Worm (Caenorhabditis elegans) whole organism, L2 larva: ENCODE results near the gene nlp-26.

ENCODE experiments used
- alr-1 ChIP-seq: fragments of 150-350 bp; optimal IDR thresholded peaks from 2 replicates; lab custom pipeline; 2014; ENCODE audit warnings: missing biosample characterization, missing genetic modification characterization
- elt-3 ChIP-seq: sonication (generic microtip); optimal IDR thresholded peaks from 2 replicates; lab custom pipeline; 2017; ENCODE audit warnings: missing biosample characterization, missing genetic modification characterization
- lin-13 ChIP-seq: fragments of 150-350 bp; optimal IDR thresholded peaks from 2 replicates; lab custom pipeline; 2014; ENCODE audit warnings: missing biosample characterization, missing genetic modification reagents, missing genetic modification characterization
- nhr-237 ChIP-seq: fragments of 150-350 bp; optimal IDR thresholded peaks from 2 replicates; lab custom pipeline; 2014; ENCODE audit warnings: missing biosample characterization, missing genetic modification characterization
- unc-62 ChIP-seq: fragments of 150-350 bp; optimal IDR thresholded peaks from 2 replicates; lab custom pipeline; 2014; ENCODE audit warnings: missing biosample characterization, missing genetic modification reagents, missing genetic modification characterization
- ztf-1 ChIP-seq: fragments of 200-800 bp; sonication (Bioruptor generic); conservative IDR thresholded peaks from 2 replicates; pipeline ENCODE4 v1.3.6; 2022; ENCODE audit warnings: missing genetic modification characterization, missing compliant biosample characterization

DNA sequence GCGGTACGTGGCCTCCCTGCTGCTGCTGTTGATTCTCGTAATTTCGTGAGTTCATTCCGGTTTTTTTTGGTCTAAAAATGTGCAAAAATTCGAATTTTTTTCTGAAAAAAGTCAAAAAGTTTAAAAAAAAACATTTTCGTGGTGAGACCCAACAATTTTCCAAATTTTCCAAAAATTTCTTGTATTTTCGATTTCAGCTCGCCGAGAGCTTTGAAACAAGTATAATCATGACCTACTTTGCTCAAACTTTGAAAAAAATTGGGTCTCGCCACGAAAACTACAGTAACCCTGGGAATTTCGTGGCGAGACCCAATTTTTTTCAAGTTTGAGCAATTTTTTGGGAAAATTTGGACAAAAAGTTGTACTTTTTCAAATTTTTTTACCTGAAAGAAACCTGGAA is 27.5 kb downstream of the nlp-26 start, which contains the start of gene Y43F8C.6:
- no peak for TF ChIP-seq unc-62 (GFP tag; lab: Kevin White, UChicago)
- no peak for TF ChIP-seq ztf-1 (GFP tag; lab: Robert Waterston, UW)
- no peak for TF ChIP-seq nhr-237 (tag; lab: Kevin White, UChicago)
- no peak for TF ChIP-seq lin-13 (GFP tag; lab: Kevin White, UChicago)
- TF ChIP-seq alr-1: no peak
- no peak for TF ChIP-seq elt-3 (tag; lab: Kevin White, UChicago)
